Fruit fly (Drosophila melanogaster): ENCODE data around the gene CG1806.

Gene CG1806

DNA sequence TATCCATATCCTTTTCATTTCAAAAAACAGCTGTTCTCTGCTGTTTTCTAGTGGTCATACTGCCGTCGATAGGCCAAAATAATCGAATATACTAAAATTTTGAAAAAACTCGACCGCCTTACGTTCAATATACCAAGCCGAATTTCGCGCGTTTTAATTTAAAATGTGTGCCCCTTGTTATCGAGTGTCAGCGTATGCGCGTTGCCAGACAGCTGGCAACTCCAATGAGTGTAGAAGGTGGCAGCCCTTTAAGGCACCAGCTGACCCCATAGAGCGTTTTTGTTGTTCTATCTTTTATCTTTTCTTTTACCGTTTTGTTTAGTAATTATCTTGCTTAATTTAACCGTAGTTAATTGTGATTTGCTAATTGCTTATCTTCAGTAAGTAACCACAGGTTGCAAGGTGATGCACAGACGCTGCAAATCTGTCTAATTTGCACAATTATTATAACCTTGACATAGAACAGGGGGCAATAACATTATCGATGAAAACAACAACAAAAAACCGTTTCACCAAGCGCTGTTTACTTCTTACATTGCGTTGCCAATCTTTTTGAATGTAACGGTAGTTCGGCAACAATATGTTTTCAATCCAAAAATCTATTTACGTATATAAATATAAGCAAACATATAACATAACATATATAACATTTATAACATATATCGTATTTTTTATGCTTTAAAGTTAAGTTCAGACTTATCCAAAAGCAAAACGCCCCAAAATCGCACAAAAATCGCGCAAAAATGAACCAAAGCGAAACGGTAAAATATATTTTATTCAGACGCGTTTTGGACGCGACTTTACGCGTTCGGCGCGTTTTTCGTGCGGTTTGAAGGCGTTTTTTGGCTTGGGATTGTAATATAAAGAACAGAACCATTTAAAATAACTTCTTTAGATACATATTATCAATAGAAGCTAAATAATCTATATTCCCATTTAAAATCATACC is 5.4 kb downstream of the CG1806 start, which contains the start of the genes CG1492 and regucalcin:
TSS of gene CG1492 (minus strand) at position 63 of the 949 bp plus-strand sequence.
TSS of gene regucalcin (plus strand) at position 229 of the 949 bp plus-strand sequence.
- peak; percentile 12 for TF ChIP-seq Crg-1 (GFP tag; optimal IDR thresholded peaks at IDR 0.05)
- peak; percentile 48 for TF ChIP-seq tj (GFP tag; optimal IDR thresholded peaks at IDR 0.05)
- peak; percentile 40 for TF ChIP-seq pad (GFP tag; optimal IDR thresholded peaks at IDR 0.05)
- TF ChIP-seq bab1 (GFP tag; optimal IDR thresholded peaks at IDR 0.05) = peak; percentile 16
- no peak for TF ChIP-seq CG5204 (GFP tag; optimal IDR thresholded peaks at IDR 0.05)
- TF ChIP-seq kay (GFP tag; ENCODE audit: borderline replicate concordance) = peak; percentile 65
- TF ChIP-seq ovo (GFP tag; optimal IDR thresholded peaks at IDR 0.05) = peak; percentile 81
- no peak for TF ChIP-seq toe (GFP tag; optimal IDR thresholded peaks at IDR 0.05)
- no peak for TF ChIP-seq CG11617 (GFP tag; optimal IDR thresholded peaks at IDR 0.05)

DNA sequence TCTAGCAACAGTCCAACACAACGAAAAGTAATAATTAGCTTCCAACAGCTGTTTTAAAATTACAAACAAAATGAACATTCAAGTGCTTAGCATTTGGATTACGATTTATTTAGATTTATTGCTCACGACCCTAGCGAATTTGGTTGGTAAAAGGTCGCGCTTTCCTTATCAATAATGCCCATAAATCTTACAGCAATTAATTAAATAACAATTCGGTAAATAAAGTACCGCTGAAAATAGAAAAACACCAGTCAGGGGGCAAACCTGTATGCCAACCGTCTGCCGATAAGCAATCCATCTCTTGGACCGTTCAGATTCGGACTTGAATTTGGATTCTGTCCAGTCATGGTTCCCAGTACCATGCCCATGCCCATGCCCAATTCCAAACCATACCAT is 6.1 kb downstream of the CG1806 start:
- TF ChIP-seq cnc (optimal IDR thresholded peaks at IDR 0.05) (no peak), CG33017 (tag; optimal IDR thresholded peaks at IDR 0.05) (no peak), kay (GFP tag; ENCODE audit: borderline replicate concordance) (no peak), CG1620 (GFP tag; optimal IDR thresholded peaks at IDR 0.05) (no peak), CG14711 (tag; optimal IDR thresholded peaks at IDR 0.05) (no peak), CG11617 (GFP tag; optimal IDR thresholded peaks at IDR 0.05) (no peak), Hr96 (GFP tag; optimal IDR thresholded peaks at IDR 0.05) (no peak), CG12768 (GFP tag; optimal IDR thresholded peaks at IDR 0.05) (no peak), CG5204 (GFP tag; optimal IDR thresholded peaks at IDR 0.05) (no peak), Mnt (GFP tag; optimal IDR thresholded peaks at IDR 0.05) (no peak), ovo (GFP tag; optimal IDR thresholded peaks at IDR 0.05) (no peak), bab1 (GFP tag; optimal IDR thresholded peaks at IDR 0.05) (no peak)

DNA sequence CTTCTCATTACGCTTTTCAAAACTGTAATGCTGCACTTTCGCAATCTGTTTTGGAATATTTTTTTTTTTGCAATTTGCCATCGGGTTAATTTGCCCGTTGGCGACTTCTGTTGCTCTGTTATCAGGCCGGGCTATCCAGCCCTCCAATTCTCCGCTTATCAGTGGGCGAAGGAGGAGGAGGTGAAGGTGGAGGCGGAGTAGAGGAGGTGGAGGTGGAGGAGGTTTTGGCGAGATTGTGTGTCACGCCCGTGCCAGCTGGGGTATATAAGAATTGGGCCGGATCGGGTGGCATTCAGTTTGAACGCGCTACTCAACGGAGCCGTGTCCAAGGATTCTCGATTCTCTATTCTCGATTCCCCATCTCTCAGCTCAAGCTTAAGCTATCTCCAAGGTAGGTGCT is 7.2 kb downstream of the CG1806 start:
- TF ChIP-seq CG5204 (GFP tag; optimal IDR thresholded peaks at IDR 0.05) (no peak), Mnt (GFP tag; optimal IDR thresholded peaks at IDR 0.05) (no peak), cic (GFP tag; optimal IDR thresholded peaks at IDR 0.05) (no peak), cnc (optimal IDR thresholded peaks at IDR 0.05) (no peak), CG11617 (GFP tag; optimal IDR thresholded peaks at IDR 0.05) (no peak), kay (GFP tag; ENCODE audit: borderline replicate concordance) (peak; percentile 95), Clk (GFP tag; optimal IDR thresholded peaks at IDR 0.05) (no peak)

DNA sequence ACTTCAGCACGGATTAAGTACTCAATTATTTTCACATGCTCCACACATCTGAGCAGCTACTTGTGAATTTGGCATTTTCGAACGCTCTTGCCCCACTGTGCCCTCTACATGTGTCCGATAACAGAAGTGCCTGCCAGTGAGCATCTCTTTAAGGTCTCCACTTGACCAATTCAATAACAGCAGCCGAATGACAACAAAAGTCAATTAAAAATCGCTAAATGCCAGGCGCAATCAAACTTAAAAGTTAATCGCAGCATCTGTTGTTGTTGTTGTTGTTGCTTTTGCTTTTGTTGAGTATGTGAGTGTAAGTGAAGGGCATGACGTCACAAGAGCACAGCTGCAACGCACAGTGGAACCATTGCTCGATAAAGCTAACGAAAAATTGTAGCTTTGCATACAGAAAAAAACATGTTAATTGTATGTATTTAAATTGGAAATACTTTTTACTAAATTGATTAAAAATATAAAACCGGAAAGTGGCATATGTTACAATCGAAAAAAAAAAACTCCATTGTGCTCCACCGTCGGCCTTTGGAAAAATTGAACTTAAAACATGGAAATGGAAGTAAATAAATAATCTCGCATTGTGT is 7.9 kb downstream of the CG1806 start:
- no peak for TF ChIP-seq cic (GFP tag; optimal IDR thresholded peaks at IDR 0.05)
- TF ChIP-seq kay (GFP tag; ENCODE audit: borderline replicate concordance) = peak; percentile 83
- no peak for TF ChIP-seq Clk (GFP tag; optimal IDR thresholded peaks at IDR 0.05)
- peak; percentile 17 for TF ChIP-seq CG14711 (tag; optimal IDR thresholded peaks at IDR 0.05)
- no peak for TF ChIP-seq CG7101 (tag; optimal IDR thresholded peaks at IDR 0.05)
- TF ChIP-seq CG11617 (GFP tag; optimal IDR thresholded peaks at IDR 0.05) = peak; percentile 34
- TF ChIP-seq CG1620 (GFP tag; optimal IDR thresholded peaks at IDR 0.05) = peak; percentile 21
- peak; percentile 11 for TF ChIP-seq Mnt (GFP tag; optimal IDR thresholded peaks at IDR 0.05)

DNA sequence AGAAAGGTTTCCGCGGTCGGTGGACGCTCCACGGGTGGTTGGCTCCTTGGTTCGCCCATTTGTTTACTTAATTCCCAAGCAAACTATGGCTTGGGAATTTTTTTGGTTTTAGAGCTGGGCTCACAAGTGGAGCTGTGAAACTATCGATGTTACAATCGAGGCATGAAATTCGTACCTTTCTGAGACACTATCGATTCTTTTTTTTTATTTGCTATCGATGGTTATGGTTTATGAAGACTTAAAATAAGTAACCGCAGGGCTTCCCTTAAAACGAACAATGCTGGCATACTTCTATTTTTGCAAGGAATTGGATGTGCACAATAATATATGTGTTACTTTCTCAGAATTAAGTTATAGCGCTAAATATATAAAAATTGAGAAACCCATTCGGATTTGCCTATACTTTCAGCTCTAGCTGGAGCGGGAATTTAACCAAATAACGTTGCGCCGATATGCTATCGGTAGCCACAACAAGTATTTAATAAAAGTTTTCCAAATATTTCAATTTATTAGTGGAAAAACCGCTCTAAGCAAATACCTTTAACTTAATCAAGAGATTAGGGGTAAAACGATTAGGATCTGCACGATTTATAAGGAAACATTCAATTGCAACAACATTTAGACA is 11.0 kb downstream of the CG1806 start, which contains the start of gene Chrac-16:
TSS of gene Chrac-16 (minus strand) at position 147 of the 625 bp plus-strand sequence.
- TF ChIP-seq kay (GFP tag; ENCODE audit: borderline replicate concordance) (no peak), cnc (optimal IDR thresholded peaks at IDR 0.05) (no peak), pad (GFP tag; optimal IDR thresholded peaks at IDR 0.05) (no peak), CG7101 (tag; optimal IDR thresholded peaks at IDR 0.05) (no peak), tj (GFP tag; optimal IDR thresholded peaks at IDR 0.05) (no peak), CG33017 (tag; optimal IDR thresholded peaks at IDR 0.05) (no peak), CG12768 (GFP tag; optimal IDR thresholded peaks at IDR 0.05) (no peak), Clk (GFP tag; optimal IDR thresholded peaks at IDR 0.05) (no peak), cic (GFP tag; optimal IDR thresholded peaks at IDR 0.05) (no peak), CG7045 (GFP tag; optimal IDR thresholded peaks at IDR 0.05) (no peak), bab1 (GFP tag; optimal IDR thresholded peaks at IDR 0.05) (no peak), CG5204 (GFP tag; optimal IDR thresholded peaks at IDR 0.05) (no peak), CG14711 (tag; optimal IDR thresholded peaks at IDR 0.05) (no peak), Hr96 (GFP tag; optimal IDR thresholded peaks at IDR 0.05) (no peak), toe (GFP tag; optimal IDR thresholded peaks at IDR 0.05) (no peak), CG11617 (GFP tag; optimal IDR thresholded peaks at IDR 0.05) (no peak), ovo (GFP tag; optimal IDR thresholded peaks at IDR 0.05) (no peak), CG1620 (GFP tag; optimal IDR thresholded peaks at IDR 0.05) (no peak), Crg-1 (GFP tag; optimal IDR thresholded peaks at IDR 0.05) (no peak)
